Worm (Caenorhabditis elegans) whole organism, young adult: Measurements from ENCODE around the gene abt-4.

Experiments used
- B0336.3 ChIP-seq: fragments of 200-800 bp; sonication (Bioruptor generic); IDR thresholded peaks from 2 replicates; pipeline ENCODE4 v1.3.6; 2022; ENCODE audit warnings: missing genetic modification characterization, missing compliant biosample characterization
- C06A6.2 ChIP-seq: fragments of 200-800 bp; sonication (Bioruptor generic); conservative IDR thresholded peaks from 2 replicates; pipeline ENCODE4 v1.3.6; 2022; ENCODE audit warnings: missing genetic modification characterization, missing compliant biosample characterization
- D2030.7 ChIP-seq: fragments of 200-800 bp; sonication (Bioruptor generic); IDR thresholded peaks from 2 replicates; pipeline ENCODE4 v1.3.6; 2022; ENCODE audit warnings: missing genetic modification reagents, missing genetic modification characterization, missing compliant biosample characterization
- F23B12.7 ChIP-seq: sonication (generic microtip); optimal IDR thresholded peaks from 2 replicates; lab custom pipeline; 2017; ENCODE audit warnings: missing genetic modification characterization, mild to moderate bottlenecking, missing compliant biosample characterization, antibody characterized with exemption, moderate library complexity; ENCODE audit not compliant: insufficient read depth
- F55B11.4 ChIP-seq: sonication (generic microtip); optimal IDR thresholded peaks from 2 replicates; lab custom pipeline; 2016; ENCODE audit warnings: missing compliant biosample characterization, missing genetic modification characterization, borderline replicate concordance; ENCODE audit not compliant: insufficient read depth
- K12H6.12 ChIP-seq: fragments of 200-800 bp; sonication (Bioruptor generic); optimal IDR thresholded peaks from 2 replicates; lab custom pipeline; 2018; ENCODE audit warnings: mild to moderate bottlenecking, missing genetic modification characterization, missing compliant biosample characterization
- Y53G8AR.9 ChIP-seq: fragments of 200-800 bp; sonication (Bioruptor generic); conservative IDR thresholded peaks from 2 replicates; pipeline ENCODE4 v1.3.6; 2022; ENCODE audit warnings: missing genetic modification reagents, missing genetic modification characterization, missing compliant biosample characterization
- Y67H2A.10 ChIP-seq: fragments of 200-800 bp; sonication (Bioruptor generic); conservative IDR thresholded peaks from 2 replicates; pipeline ENCODE4 v1.3.6; 2022; ENCODE audit warnings: missing genetic modification reagents, missing genetic modification characterization, missing compliant biosample characterization
- ZK185.1 ChIP-seq: sonication (generic microtip); optimal IDR thresholded peaks from 2 replicates; lab custom pipeline; 2016; ENCODE audit warnings: mild to moderate bottlenecking, missing genetic modification characterization, missing compliant biosample characterization; ENCODE audit not compliant: poor library complexity, severe bottlenecking
- akir-1 ChIP-seq: fragments of 200-800 bp; sonication (Bioruptor generic); optimal IDR thresholded peaks from 2 replicates; lab custom pipeline; 2018; ENCODE audit warnings: mild to moderate bottlenecking, missing genetic modification characterization, moderate library complexity, missing compliant biosample characterization
- atf-7 ChIP-seq: sonication (generic microtip); optimal IDR thresholded peaks from 2 replicates; lab custom pipeline; 2017; ENCODE audit warnings: mild to moderate bottlenecking, missing genetic modification characterization, missing compliant biosample characterization
- bed-1 ChIP-seq: fragments of 200-800 bp; sonication (Bioruptor generic); IDR thresholded peaks from 2 replicates; pipeline ENCODE4 v1.3.6; 2022; ENCODE audit warnings: missing genetic modification reagents, missing genetic modification characterization, missing compliant biosample characterization
- bed-2 ChIP-seq: fragments of 200-800 bp; sonication (Bioruptor generic); IDR thresholded peaks from 2 replicates; pipeline ENCODE4 v1.3.6; 2022; ENCODE audit warnings: missing genetic modification reagents, missing genetic modification characterization, missing compliant biosample characterization
- cebp-1 ChIP-seq, 2 experiments: fragments of 200-800 bp in 1 of 2; sonication (Bioruptor generic) in 1 of 2; sonication (generic microtip) in 1 of 2; IDR thresholded peaks in 1 of 2; optimal IDR thresholded peaks in 1 of 2; 2 replicates each; pipeline versions ENCODE4 v1.3.6 to Lab custom; 2017 to 2022; ENCODE audit warnings: missing compliant biosample characterization in 2 of 2, missing genetic modification characterization in 2 of 2, mild to moderate bottlenecking in 1 of 2, missing genetic modification reagents in 1 of 2, moderate library complexity in 1 of 2
- cebp-2 ChIP-seq: fragments of 200-800 bp; sonication (Bioruptor generic); IDR thresholded peaks from 2 replicates; pipeline ENCODE4 v1.3.6; 2022; ENCODE audit warnings: missing genetic modification characterization, missing compliant biosample characterization
- ceh-27 ChIP-seq: fragments of 200-800 bp; sonication (Bioruptor generic); optimal IDR thresholded peaks from 2 replicates; lab custom pipeline; 2018; ENCODE audit warnings: mild to moderate bottlenecking, missing genetic modification characterization, moderate library complexity, missing compliant biosample characterization
- ceh-91 ChIP-seq: fragments of 200-800 bp; sonication (Bioruptor generic); IDR thresholded peaks from 2 replicates; pipeline ENCODE4 v1.3.6; 2022; ENCODE audit warnings: missing genetic modification reagents, missing genetic modification characterization, missing compliant biosample characterization
- chd-7 ChIP-seq: sonication (generic microtip); optimal IDR thresholded peaks from 2 replicates; lab custom pipeline; 2016; ENCODE audit warnings: mild to moderate bottlenecking, missing genetic modification characterization, moderate library complexity, missing compliant biosample characterization
- dox-1 ChIP-seq: fragments of 200-800 bp; sonication (Bioruptor generic); IDR thresholded peaks from 2 replicates; pipeline ENCODE4 v1.3.6; 2022; ENCODE audit warnings: missing genetic modification reagents, missing genetic modification characterization, missing compliant biosample characterization
- ekl-4 ChIP-seq: fragments of 200-800 bp; sonication (Bioruptor generic); IDR thresholded peaks from 2 replicates; pipeline ENCODE4 v1.3.6; 2022; ENCODE audit warnings: missing genetic modification reagents, missing genetic modification characterization, missing compliant biosample characterization
- gei-17 ChIP-seq: fragments of 200-800 bp; sonication (Bioruptor generic); optimal IDR thresholded peaks from 2 replicates; lab custom pipeline; 2018; ENCODE audit warnings: mild to moderate bottlenecking, missing genetic modification characterization, missing compliant biosample characterization
- hmg-1.2 ChIP-seq: fragments of 200-800 bp; sonication (Bioruptor generic); IDR thresholded peaks from 2 replicates; pipeline ENCODE4 v1.3.6; 2022; ENCODE audit warnings: missing genetic modification reagents, missing genetic modification characterization, missing compliant biosample characterization
- lin-35 ChIP-seq, 3 experiments: fragments of 150-350 bp in 2 of 3; sonication (generic microtip) in 1 of 3; optimal IDR thresholded peaks; 2 replicates each; lab custom pipeline; 2014 to 2018; ENCODE audit warnings: missing biosample characterization in 3 of 3, missing genetic modification characterization in 3 of 3, missing genetic modification reagents in 3 of 3
- lir-1 ChIP-seq: fragments of 200-800 bp; sonication (Bioruptor generic); conservative IDR thresholded peaks from 2 replicates; pipeline ENCODE4 v1.3.6; 2022; ENCODE audit warnings: missing genetic modification reagents, missing genetic modification characterization, missing compliant biosample characterization
- mcd-1 ChIP-seq: fragments of 200-800 bp; sonication (Bioruptor generic); IDR thresholded peaks from 2 replicates; pipeline ENCODE4 v1.3.6; 2022; ENCODE audit warnings: missing genetic modification reagents, missing genetic modification characterization, missing compliant biosample characterization
- mxl-1 ChIP-seq: sonication (generic microtip); optimal IDR thresholded peaks from 2 replicates; lab custom pipeline; 2016; ENCODE audit warnings: missing genetic modification characterization, missing compliant biosample characterization
- nfyb-1 ChIP-seq: fragments of 200-800 bp; sonication (Bioruptor generic); IDR thresholded peaks from 2 replicates; pipeline ENCODE4 v1.3.6; 2022; ENCODE audit warnings: missing genetic modification reagents, missing genetic modification characterization, missing compliant biosample characterization
- nhr-179 ChIP-seq: sonication (generic microtip); optimal IDR thresholded peaks from 2 replicates; lab custom pipeline; 2016; ENCODE audit warnings: mild to moderate bottlenecking, missing genetic modification characterization, missing compliant biosample characterization
- pbrm-1 ChIP-seq: fragments of 200-800 bp; sonication (Bioruptor generic); IDR thresholded peaks from 2 replicates; pipeline ENCODE4 v1.3.6; 2022; ENCODE audit warnings: missing genetic modification reagents, missing genetic modification characterization, missing compliant biosample characterization
- sdz-38 ChIP-seq: sonication (generic microtip); optimal IDR thresholded peaks from 2 replicates; lab custom pipeline; 2016; ENCODE audit warnings: missing genotype, missing genetic modification characterization, missing compliant biosample characterization
- sea-2 ChIP-seq: fragments of 200-800 bp; sonication (Bioruptor generic); IDR thresholded peaks from 2 replicates; pipeline ENCODE4 v1.3.6; 2022; ENCODE audit warnings: missing genetic modification characterization, missing compliant biosample characterization
- snpc-1.3 ChIP-seq: sonication (generic microtip); optimal IDR thresholded peaks from 2 replicates; lab custom pipeline; 2017; ENCODE audit warnings: missing genetic modification characterization, mild to moderate bottlenecking, missing compliant biosample characterization, antibody characterized with exemption, moderate library complexity, missing genotype, missing genetic modification reagents; ENCODE audit not compliant: insufficient read depth
- snpc-4 ChIP-seq, 5 experiments: fragments of 150-350 bp in 1 of 5; sonication (generic microtip) in 4 of 5; optimal IDR thresholded peaks; 2 replicates each; lab custom pipeline; 2014 to 2018; ENCODE audit warnings: missing genetic modification characterization in 5 of 5, missing biosample characterization in 3 of 5, antibody characterized with exemption in 2 of 5, mild to moderate bottlenecking in 2 of 5, missing compliant biosample characterization in 2 of 5, missing genotype in 2 of 5, moderate library complexity in 2 of 5, missing genetic modification reagents in 1 of 5
- sptf-2 ChIP-seq: fragments of 200-800 bp; sonication (Bioruptor generic); optimal IDR thresholded peaks from 2 replicates; lab custom pipeline; 2018; ENCODE audit warnings: mild to moderate bottlenecking, missing genetic modification characterization, missing compliant biosample characterization
- tbp1 ChIP-seq: fragments of 200-800 bp; sonication (Bioruptor generic); optimal IDR thresholded peaks from 2 replicates; lab custom pipeline; 2018; ENCODE audit warnings: mild to moderate bottlenecking, missing genetic modification characterization, missing compliant biosample characterization
- unc-130 ChIP-seq: sonication (generic microtip); optimal IDR thresholded peaks from 2 replicates; lab custom pipeline; 2016; ENCODE audit warnings: missing genetic modification reagents, missing genetic modification characterization, missing compliant biosample characterization
- zfh-2 ChIP-seq: fragments of 200-800 bp; sonication (Bioruptor generic); conservative IDR thresholded peaks from 2 replicates; pipeline ENCODE4 v1.3.6; 2022; ENCODE audit warnings: missing genetic modification reagents, missing genetic modification characterization, missing compliant biosample characterization
- ztf-18 ChIP-seq: sonication (generic microtip); optimal IDR thresholded peaks from 2 replicates; lab custom pipeline; 2016; ENCODE audit warnings: missing genotype, mild to moderate bottlenecking, missing genetic modification characterization, missing compliant biosample characterization
- ztf-25 ChIP-seq: fragments of 200-800 bp; sonication (Bioruptor generic); IDR thresholded peaks from 2 replicates; pipeline ENCODE4 v1.3.6; 2022; ENCODE audit warnings: missing genetic modification reagents, missing genetic modification characterization, missing compliant biosample characterization
- ztf-26 ChIP-seq: sonication (generic microtip); optimal IDR thresholded peaks from 2 replicates; lab custom pipeline; 2017; ENCODE audit warnings: missing genetic modification characterization, missing compliant biosample characterization
- ztf-28 ChIP-seq: fragments of 200-800 bp; sonication (Bioruptor generic); IDR thresholded peaks from 2 replicates; pipeline ENCODE4 v1.3.6; 2022; ENCODE audit warnings: missing genetic modification reagents, missing genetic modification characterization, missing compliant biosample characterization
- ztf-6 ChIP-seq: fragments of 200-800 bp; sonication (Bioruptor generic); IDR thresholded peaks from 2 replicates; pipeline ENCODE4 v1.3.6; 2022; ENCODE audit warnings: missing genetic modification reagents, missing genetic modification characterization, missing compliant biosample characterization

abt-4 gene

DNA sequence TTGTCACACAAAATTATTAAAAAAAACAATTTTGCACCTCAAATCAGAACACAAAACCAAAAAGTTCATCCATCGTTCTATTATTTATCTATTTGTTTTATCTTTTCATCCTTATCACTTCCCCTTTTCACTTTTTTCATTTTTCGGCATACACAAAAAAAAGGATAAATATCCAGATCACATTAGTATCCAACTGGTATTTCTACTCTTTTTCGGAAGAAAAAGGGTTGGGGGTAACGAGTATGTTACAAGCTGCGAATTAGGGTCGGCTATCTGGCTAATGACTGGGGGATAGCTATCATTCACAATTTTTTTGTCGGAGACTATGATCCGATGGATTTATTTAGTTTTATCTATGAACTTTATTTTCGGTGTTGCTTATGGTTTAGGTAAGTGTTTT, 39.5 kb upstream of the abt-4 start, which contains the start of gene mltn-7:
Gene mltn-7, plus strand, starts transcription at position 301 of the 400 bp plus-strand sequence.
- no peak for TF ChIP-seq chd-7 (tag; lab: Kevin White, UChicago)
- TF ChIP-seq ztf-26 (tag; lab: Kevin White, UChicago): no peak
- no peak for TF ChIP-seq Y53G8AR.9 (GFP tag; lab: Robert Waterston, UW)
- no peak for TF ChIP-seq ceh-91 (GFP tag; lab: Robert Waterston, UW)
- TF ChIP-seq ztf-28 (GFP tag; lab: Robert Waterston, UW): no peak
- TF ChIP-seq B0336.3 (GFP tag; lab: Robert Waterston, UW): no peak
- TF ChIP-seq cebp-1 (GFP tag; IDR thresholded peaks at IDR 0.05; lab: Robert Waterston, UW): no peak
- TF ChIP-seq cebp-1 (tag; optimal IDR thresholded peaks at IDR 0.05; lab: Kevin White, UChicago): no peak
- TF ChIP-seq pbrm-1 (GFP tag; lab: Robert Waterston, UW): no peak
- TF ChIP-seq F23B12.7: no peak
- TF ChIP-seq cebp-2 (GFP tag; lab: Robert Waterston, UW): no peak
- no peak for TF ChIP-seq F55B11.4
- no peak for TF ChIP-seq tbp1
- no peak for TF ChIP-seq dox-1
- no peak for TF ChIP-seq ekl-4 (GFP tag; lab: Robert Waterston, UW)
- no peak for TF ChIP-seq bed-1 (GFP tag; lab: Robert Waterston, UW)

DNA sequence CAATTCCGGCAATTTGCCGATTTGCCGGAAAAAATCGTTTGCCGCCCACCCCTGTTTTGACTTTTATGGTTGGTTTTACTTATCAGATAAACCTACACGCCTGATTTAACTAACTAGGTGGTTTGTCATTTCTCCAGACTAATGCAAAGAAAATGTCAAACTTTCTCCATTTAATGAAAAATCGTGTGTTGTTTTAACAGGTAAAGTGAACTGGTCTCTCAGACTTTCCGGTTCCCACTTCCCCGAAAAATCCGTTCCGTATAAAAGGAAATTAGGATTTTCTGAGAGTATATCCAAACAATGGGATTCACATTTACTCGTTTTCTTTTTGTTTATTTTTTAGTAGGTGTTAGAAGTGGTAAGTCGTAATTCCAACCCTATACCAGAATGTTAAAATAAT, 34.1 kb upstream of the abt-4 start, which contains the start of gene mltn-6:
Gene mltn-6, plus strand, starts transcription at position 301 of the 400 bp plus-strand sequence.
- no peak for TF ChIP-seq lir-1 (GFP tag; lab: Robert Waterston, UW)
- no peak for TF ChIP-seq mcd-1 (GFP tag; lab: Robert Waterston, UW)
- no peak for TF ChIP-seq ztf-25
- no peak for TF ChIP-seq chd-7 (tag; lab: Kevin White, UChicago)
- no peak for TF ChIP-seq ceh-27 (GFP tag; lab: Kevin White, UChicago)
- no peak for TF ChIP-seq ztf-18
- no peak for TF ChIP-seq C06A6.2 (GFP tag; lab: Robert Waterston, UW)
- no peak for TF ChIP-seq D2030.7 (GFP tag; lab: Robert Waterston, UW)
- no peak for TF ChIP-seq ZK185.1 (tag; lab: Kevin White, UChicago)
- TF ChIP-seq gei-17 (GFP tag; lab: Kevin White, UChicago): no peak
- TF ChIP-seq atf-7 (tag; lab: Kevin White, UChicago): no peak
- TF ChIP-seq bed-2: no peak
- TF ChIP-seq sptf-2 (GFP tag; lab: Kevin White, UChicago): no peak
- TF ChIP-seq nfyb-1 (GFP tag; lab: Robert Waterston, UW): no peak
- no peak for TF ChIP-seq akir-1
- TF ChIP-seq unc-130 (GFP tag; lab: Kevin White, UChicago): no peak
- no peak for TF ChIP-seq sdz-38 (tag; lab: Kevin White, UChicago)
- no peak for TF ChIP-seq K12H6.12
- no peak for TF ChIP-seq ztf-28 (GFP tag; lab: Robert Waterston, UW)

DNA sequence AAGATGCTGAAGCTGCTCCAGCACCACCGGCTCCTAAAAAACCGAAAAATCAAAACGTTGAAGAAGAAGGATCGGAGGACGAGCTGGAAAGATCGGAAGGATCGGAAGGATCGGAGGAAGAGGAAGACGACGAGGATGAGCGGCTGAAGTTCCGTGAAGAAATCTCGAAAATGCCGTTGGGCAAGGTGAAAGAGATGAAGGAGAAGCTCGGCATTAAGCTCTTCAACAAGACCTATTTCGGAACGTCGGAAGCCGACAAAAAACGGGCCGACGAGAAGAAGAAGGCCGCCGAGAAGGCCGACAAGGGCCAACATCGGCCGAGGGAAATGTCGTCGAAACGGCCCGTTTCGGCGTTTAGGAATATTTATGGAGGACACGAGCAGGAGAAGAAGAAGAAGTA, 30.8 kb upstream of the abt-4 start:
- TF ChIP-seq zfh-2 (GFP tag; lab: Robert Waterston, UW) (peak; percentile 41; the same call in 1 of the 2 replicates), Y67H2A.10 (no peak), mxl-1 (tag; lab: Kevin White, UChicago) (no peak)

DNA sequence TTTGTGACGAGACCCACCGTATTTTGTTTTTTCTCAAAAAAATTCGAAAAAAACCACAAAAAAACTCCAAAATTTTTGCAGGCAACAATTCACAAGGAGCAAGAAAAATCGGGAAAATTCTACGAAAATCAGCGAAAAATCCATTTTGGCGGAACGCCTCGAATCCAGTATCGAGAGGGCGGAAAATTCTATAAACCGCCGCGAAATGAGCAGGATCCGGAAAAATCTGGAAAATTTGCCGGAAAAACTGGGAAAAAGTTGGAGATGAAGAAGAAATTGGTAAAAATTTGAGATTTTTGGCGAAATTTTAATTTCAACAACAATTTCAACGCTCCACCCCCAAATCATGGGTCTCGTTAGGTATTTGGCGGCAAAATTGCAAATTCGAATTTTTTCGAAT, 29.5 kb upstream of the abt-4 start:
- no peak for TF ChIP-seq ztf-6 (GFP tag; lab: Robert Waterston, UW)
- no peak for TF ChIP-seq nhr-179 (tag; lab: Kevin White, UChicago)
- no peak for TF ChIP-seq snpc-4 (GFP tag; optimal IDR thresholded peaks at IDR 0.05; lab: Kevin White, UChicago)
- no peak for TF ChIP-seq snpc-4 (tag; optimal IDR thresholded peaks at IDR 0.05; lab: Kevin White, UChicago)
- TF ChIP-seq hmg-1.2 (GFP tag; lab: Robert Waterston, UW): no peak
- no peak for TF ChIP-seq sea-2
- no peak for TF ChIP-seq snpc-1.3 (tag; lab: Kevin White, UChicago)
- TF ChIP-seq lin-35 (GFP tag; optimal IDR thresholded peaks at IDR 0.05; lab: Kevin White, UChicago): no peak
